Fruit fly (Drosophila melanogaster) whole organism, pupa: ENCODE data around the gene CG12035.

Experiments
- CG10348 ChIP-seq: fragments of 200-800 bp; sonication (Bioruptor generic); IDR thresholded peaks from 2 replicates; pipeline ENCODE4 v1.3.6; 2022; ENCODE audit warnings: missing biosample characterization, missing genetic modification characterization
- CG4496 ChIP-seq: fragments of 200-800 bp; sonication (Bioruptor generic); IDR thresholded peaks from 3 replicates; pipeline ENCODE4 v1.3.6; 2022; ENCODE audit warnings: missing biosample characterization, missing genetic modification characterization
- D1 ChIP-seq: fragments of 200-800 bp; sonication (Bioruptor generic); optimal IDR thresholded peaks from 2 replicates; lab custom pipeline; 2018; ENCODE audit warnings: missing biosample characterization, mild to moderate bottlenecking, missing genetic modification characterization, moderate library complexity
- EcR ChIP-seq: fragments of 200-800 bp; sonication (Bioruptor generic); optimal IDR thresholded peaks from 3 replicates; lab custom pipeline; 2019; ENCODE audit warnings: missing biosample characterization, missing genetic modification characterization, mild to moderate bottlenecking, moderate library complexity, missing genetic modification reagents
- Ets98B ChIP-seq: fragments of 200-800 bp; sonication (Bioruptor generic); IDR thresholded peaks from 2 replicates; pipeline ENCODE4 v1.3.6; 2022; ENCODE audit warnings: missing biosample characterization, missing genetic modification characterization
- Pif1B ChIP-seq: fragments of 200-800 bp; sonication (Bioruptor generic); optimal IDR thresholded peaks from 3 replicates; lab custom pipeline; 2016; ENCODE audit warnings: missing biosample characterization, missing genetic modification characterization

dm6 chr3L:1711218-1711617 lies 13.0 kb upstream of the CG12035 start:
- TF ChIP-seq Pif1B (GFP tag; lab: Kevin White, UChicago), result no peak
- no peak for TF ChIP-seq CG10348
- TF ChIP-seq EcR (GFP tag; lab: Kevin White, UChicago), result no peak
- no peak for TF ChIP-seq D1 (tag; lab: Kevin White, UChicago)
- TF ChIP-seq Ets98B (GFP tag; lab: Robert Waterston, UW), result no peak
- no peak for TF ChIP-seq CG4496 (GFP tag; lab: Robert Waterston, UW)
